Comparison of ENCODE assay signal across 2 fruit fly cellular contexts in the genomic region with DNA sequence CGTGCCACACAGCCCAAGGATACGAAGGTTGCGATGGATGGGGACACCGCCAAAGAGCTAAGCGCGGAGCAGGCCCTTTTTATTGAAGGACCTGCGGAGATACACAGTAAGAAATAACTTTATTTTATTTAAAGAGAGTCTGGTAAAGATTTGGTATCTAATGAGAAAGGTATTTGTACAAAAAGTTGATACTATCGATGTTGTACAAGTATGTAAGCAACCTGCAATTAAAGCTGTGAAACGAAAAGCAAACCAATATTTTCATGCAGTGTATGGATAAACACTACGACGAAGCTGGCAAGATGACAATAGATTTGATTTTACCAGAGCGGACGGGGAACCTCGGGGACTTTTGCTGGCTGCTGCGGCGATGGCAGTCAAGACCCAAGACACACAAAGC.
TF ChIP-seq lines count a peak whose summit lies in the region.

No protein-coding gene starts in this region.

- no peak for TF ChIP-seq CTCF in whole organism, embryonic (GFP tag; optimal IDR thresholded peaks at IDR 0.05; lab: Kevin White, UChicago)

TF ChIP-seq in whole organism, embryonic, 481 proteins besides CTCF, POLR2A, EP300 and RAD21 (continues in another document):
- TF ChIP-seq prd (optimal IDR thresholded peaks at IDR 0.05; lab: Kevin White, UChicago) (no peak), prd (GFP tag; IDR thresholded peaks at IDR 0.05; lab: Robert Waterston, UW) (peak; percentile 68; the same call in 2 of the 3 replicates), NK7.1 (GFP tag; optimal IDR thresholded peaks at IDR 0.05; lab: Kevin White, UChicago) (no peak), Hr39 (optimal IDR thresholded peaks at IDR 0.05; lab: Kevin White, UChicago) (no peak), vvl (GFP tag; IDR thresholded peaks at IDR 0.05; lab: Robert Waterston, UW) (0 out of 2 replicates have a peak, but pooled peaks have one; percentile 28), CG1602 (GFP tag; optimal IDR thresholded peaks at IDR 0.05; lab: Kevin White, UChicago) (no peak), mirr (GFP tag; optimal IDR thresholded peaks at IDR 0.05; lab: Kevin White, UChicago) (no peak), Dp (GFP tag; optimal IDR thresholded peaks at IDR 0.05; lab: Kevin White, UChicago) (no peak), CG18262 (tag; optimal IDR thresholded peaks at IDR 0.05; lab: Kevin White, UChicago) (peak; percentile 33), CG30020 (tag; optimal IDR thresholded peaks at IDR 0.05; lab: Kevin White, UChicago) (no peak), lilli (GFP tag; optimal IDR thresholded peaks at IDR 0.05; lab: Kevin White, UChicago) (peak; percentile 15), tna (GFP tag; IDR thresholded peaks at IDR 0.05; lab: Robert Waterston, UW; ENCODE audit: partially characterized antibody) (no peak), CG13296 (GFP tag; optimal IDR thresholded peaks at IDR 0.05; lab: Kevin White, UChicago) (no peak), Rx (GFP tag; IDR thresholded peaks at IDR 0.05; lab: Robert Waterston, UW) (no peak), sr (GFP tag; IDR thresholded peaks at IDR 0.05; lab: Robert Waterston, UW) (no peak), CG14441 (GFP tag; IDR thresholded peaks at IDR 0.05; lab: Robert Waterston, UW) (peak; percentile 42; the same call in 1 of the 2 replicates), CG6654 (GFP tag; optimal IDR thresholded peaks at IDR 0.05; lab: Kevin White, UChicago) (no peak), repo (GFP tag; optimal IDR thresholded peaks at IDR 0.05; lab: Kevin White, UChicago) (no peak), Lhr (GFP tag; optimal IDR thresholded peaks at IDR 0.05; lab: Kevin White, UChicago) (no peak), CHES-1-like (GFP tag; optimal IDR thresholded peaks at IDR 0.05; lab: Kevin White, UChicago) (no peak), ab (GFP tag; optimal IDR thresholded peaks at IDR 0.05; lab: Kevin White, UChicago) (no peak), CG8765 (GFP tag; IDR thresholded peaks at IDR 0.05; lab: Robert Waterston, UW) (peak; percentile 34; the same call in 1 of the 2 replicates), Nf-YC (tag; optimal IDR thresholded peaks at IDR 0.05; lab: Kevin White, UChicago) (no peak), CG17361 (GFP tag; IDR thresholded peaks at IDR 0.05; lab: Robert Waterston, UW) (no peak), Hey (tag; optimal IDR thresholded peaks at IDR 0.05; lab: Kevin White, UChicago) (no peak), CG14014 (GFP tag; IDR thresholded peaks at IDR 0.05; lab: Robert Waterston, UW) (peak; percentile 37; the same call in 1 of the 2 replicates), h (optimal IDR thresholded peaks at IDR 0.05; lab: Kevin White, UChicago) (no peak), dimm (GFP tag; IDR thresholded peaks at IDR 0.05; lab: Robert Waterston, UW) (no peak), p53 (GFP tag; optimal IDR thresholded peaks at IDR 0.05; lab: Kevin White, UChicago) (no peak), CG1647 (GFP tag; optimal IDR thresholded peaks at IDR 0.05; lab: Kevin White, UChicago) (no peak), Kr (GFP tag; optimal IDR thresholded peaks at IDR 0.05; lab: Kevin White, UChicago) (no peak), Meics (GFP tag; optimal IDR thresholded peaks at IDR 0.05; lab: Kevin White, UChicago) (peak; percentile 23), ac (GFP tag; optimal IDR thresholded peaks at IDR 0.05; lab: Kevin White, UChicago) (peak; percentile 4), chif (GFP tag; optimal IDR thresholded peaks at IDR 0.05; lab: Kevin White, UChicago) (peak in 1 of 2 experiments; percentile 56), wdn (GFP tag; IDR thresholded peaks at IDR 0.05; lab: Robert Waterston, UW) (no peak), CG33213 (GFP tag; optimal IDR thresholded peaks at IDR 0.05; lab: Kevin White, UChicago) (no peak), CG2678 (tag; optimal IDR thresholded peaks at IDR 0.05; lab: Kevin White, UChicago) (peak; percentile 47), chm (GFP tag; IDR thresholded peaks at IDR 0.05; lab: Robert Waterston, UW) (no peak), CG8478 (optimal IDR thresholded peaks at IDR 0.05; lab: Kevin White, UChicago) (no peak), ATbp (GFP tag; optimal IDR thresholded peaks at IDR 0.05; lab: Kevin White, UChicago) (peak; percentile 17), zfh1 (GFP tag; IDR thresholded peaks at IDR 0.05; lab: Robert Waterston, UW) (peak; percentile 52; the same call in 2 of the 3 replicates), fd64A (GFP tag; optimal IDR thresholded peaks at IDR 0.05; lab: Kevin White, UChicago) (no peak), CG7372 (GFP tag; IDR thresholded peaks at IDR 0.05; lab: Robert Waterston, UW) (no peak), E2f2 (GFP tag; IDR thresholded peaks at IDR 0.05; lab: Robert Waterston, UW) (peak; percentile 7; the same call in 1 of the 2 replicates)

TF ChIP-seq in whole organism, prepupa, 60 proteins besides CTCF, POLR2A, EP300 and RAD21:
- TF ChIP-seq CG6808 (GFP tag; optimal IDR thresholded peaks at IDR 0.05; lab: Kevin White, UChicago) (no peak), Eip78C (GFP tag; lab: Kevin White, UChicago) (peak; percentile 41), salr (GFP tag; optimal IDR thresholded peaks at IDR 0.05; lab: Kevin White, UChicago) (peak in 1 of 2 experiments; percentile 3), fd85E (GFP tag; optimal IDR thresholded peaks at IDR 0.05; lab: Kevin White, UChicago) (no peak), fd59A (GFP tag; optimal IDR thresholded peaks at IDR 0.05; lab: Kevin White, UChicago) (peak; percentile 18), CG34406 (GFP tag; optimal IDR thresholded peaks at IDR 0.05; lab: Kevin White, UChicago) (no peak)
